Worm (Caenorhabditis elegans) whole organism, L4/young adult: ENCODE measurements around the gene K04C2.7.

Experiments
- W03F9.2 ChIP-seq: fragments of 150-350 bp; optimal IDR thresholded peaks from 2 replicates; lab custom pipeline; 2014; ENCODE audit warnings: missing biosample characterization, missing genetic modification characterization
- him-1 ChIP-seq: sonication (generic microtip); optimal IDR thresholded peaks from 2 replicates; lab custom pipeline; 2016; ENCODE audit warnings: missing genotype, missing genetic modification reagents, missing genetic modification characterization, missing compliant biosample characterization

DNA sequence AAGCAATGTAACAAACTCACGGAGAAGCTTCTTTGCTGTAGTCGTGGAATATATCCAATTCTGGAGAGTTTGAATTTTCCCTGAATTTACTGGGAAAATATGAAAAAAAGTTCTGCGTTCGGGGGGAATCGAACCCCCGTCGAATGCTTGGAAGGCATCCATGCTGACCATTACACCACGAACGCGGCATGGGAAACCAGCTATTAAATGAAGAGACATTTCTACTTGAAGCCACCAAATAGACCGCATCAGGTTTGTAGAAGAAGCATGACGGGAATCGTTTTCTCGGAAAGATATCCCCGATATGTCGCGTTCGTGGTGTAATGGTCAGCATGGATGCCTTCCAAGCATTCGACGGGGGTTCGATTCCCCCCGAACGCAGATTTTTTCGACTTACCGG lies 7.6 kb downstream of the K04C2.7 start:
- TF ChIP-seq him-1 (tag; lab: Kevin White, UChicago) (no peak), W03F9.2 (tag; lab: Kevin White, UChicago) (no peak)
